Worm (Caenorhabditis elegans): ENCODE data around the gene W06G6.9.

- TF ChIP-seq tab-1 (GFP tag; IDR thresholded peaks at IDR 0.05) = no peak
- no peak for TF ChIP-seq ztf-29 (GFP tag; IDR thresholded peaks at IDR 0.05)
- no peak for TF ChIP-seq klf-2 (GFP tag; conservative IDR thresholded peaks at IDR 0.05)
- no peak for TF ChIP-seq cog-1 (tag; optimal IDR thresholded peaks at IDR 0.05)
- TF ChIP-seq med-1 (GFP tag; optimal IDR thresholded peaks at IDR 0.05; ENCODE audit: insufficient read depth) = no peak
- TF ChIP-seq flt-1 (GFP tag; IDR thresholded peaks at IDR 0.05) = no peak
- no peak for TF ChIP-seq T22C8.4 (GFP tag; IDR thresholded peaks at IDR 0.05)
- no peak for TF ChIP-seq ztf-23 (GFP tag; IDR thresholded peaks at IDR 0.05)
- no peak for TF ChIP-seq ref-1 (GFP tag; conservative IDR thresholded peaks at IDR 0.05)
These were observed 45.6 kb downstream of the W06G6.9 start, which contains the start of gene T03E6.9 for ce11 chrV:16600623-16601022.

Measured in whole organism, midembryonic.